Worm (Caenorhabditis elegans) whole organism, L3 larva: ENCODE results near the gene C50E3.15.

Experiments
- aly-2 ChIP-seq: fragments of 150-350 bp; optimal IDR thresholded peaks from 2 replicates; lab custom pipeline; 2014; ENCODE audit warnings: missing biosample characterization, missing genetic modification characterization
- ceh-16 ChIP-seq: sonication (generic microtip); optimal IDR thresholded peaks from 2 replicates; lab custom pipeline; 2017; ENCODE audit warnings: missing biosample characterization, missing genetic modification characterization
- nhr-77 ChIP-seq: fragments of 150-350 bp; optimal IDR thresholded peaks from 2 replicates; lab custom pipeline; 2014; ENCODE audit warnings: missing biosample characterization, missing genetic modification characterization
- pqm-1 ChIP-seq: fragments of 150-350 bp; optimal IDR thresholded peaks from 2 replicates; lab custom pipeline; 2017; ENCODE audit warnings: missing biosample characterization, missing genetic modification characterization, inconsistent platforms
- unc-62 ChIP-seq: fragments of 150-350 bp; sonication (generic microtip); optimal IDR thresholded peaks from 4 replicates; lab custom pipeline; 2014; ENCODE audit warnings: missing biosample characterization, missing genetic modification reagents, missing genetic modification characterization
- ztf-11 ChIP-seq: fragments of 150-350 bp; optimal IDR thresholded peaks from 2 replicates; lab custom pipeline; 2014; ENCODE audit warnings: missing biosample characterization, missing genetic modification characterization
- ztf-4 ChIP-seq: fragments of 150-350 bp; optimal IDR thresholded peaks from 2 replicates; lab custom pipeline; 2014; ENCODE audit warnings: missing biosample characterization, missing genetic modification characterization

DNA sequence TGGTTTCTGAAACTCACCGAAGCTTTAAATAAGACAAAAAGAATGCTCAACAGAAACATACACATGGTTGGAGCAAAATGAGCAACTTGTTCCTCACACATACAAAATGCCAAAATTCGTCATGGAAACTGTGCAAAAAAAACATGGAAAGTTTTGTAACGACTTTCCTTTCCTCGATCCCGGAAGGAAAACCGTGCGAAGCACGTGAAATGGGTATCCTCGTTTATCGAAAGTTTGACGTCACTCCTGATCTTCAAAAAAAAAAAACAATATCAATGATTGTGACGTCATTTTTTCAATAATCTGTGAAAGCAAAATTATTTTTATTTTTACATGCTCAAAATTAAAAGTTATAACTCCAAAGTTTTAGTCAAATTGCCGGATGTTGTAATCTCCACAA lies 47.9 kb upstream of the C50E3.15 start, which contains the start of gene clec-212:
- TF ChIP-seq pqm-1 (tag; lab: Kevin White, UChicago) (no peak), aly-2 (tag; lab: Kevin White, UChicago) (no peak), ztf-11 (no peak), nhr-77 (no peak), ceh-16 (tag; lab: Kevin White, UChicago) (no peak), ztf-4 (no peak), unc-62 (no peak)
